Worm (Caenorhabditis elegans): ENCODE data around the gene eor-1.

The eor-1 gene

DNA sequence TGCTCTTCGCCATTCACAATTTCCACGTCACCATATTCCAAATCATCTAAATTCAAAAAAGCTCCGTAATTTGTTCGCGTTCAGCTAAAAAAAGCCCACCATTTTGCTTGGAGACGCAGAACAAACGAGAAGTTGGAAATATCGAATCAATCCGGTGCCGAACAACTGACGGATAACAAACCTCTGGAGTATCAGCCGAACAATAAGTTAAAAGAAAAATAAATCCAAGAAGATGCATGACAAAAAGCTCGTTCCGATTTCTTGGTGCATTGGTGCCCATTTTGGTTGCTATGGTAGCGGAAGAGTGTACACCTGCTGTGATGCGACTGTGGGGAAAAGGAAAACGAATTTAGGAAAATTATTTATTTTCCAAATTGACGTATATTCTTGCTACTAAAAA, 51.4 kb downstream of the eor-1 start, which contains the start of gene tctn-1:
tctn-1 (minus strand) TSS at position 280 of the 400 bp plus-strand sequence.
- TF ChIP-seq unc-62 (GFP tag; optimal IDR thresholded peaks at IDR 0.05), result no peak

DNA sequence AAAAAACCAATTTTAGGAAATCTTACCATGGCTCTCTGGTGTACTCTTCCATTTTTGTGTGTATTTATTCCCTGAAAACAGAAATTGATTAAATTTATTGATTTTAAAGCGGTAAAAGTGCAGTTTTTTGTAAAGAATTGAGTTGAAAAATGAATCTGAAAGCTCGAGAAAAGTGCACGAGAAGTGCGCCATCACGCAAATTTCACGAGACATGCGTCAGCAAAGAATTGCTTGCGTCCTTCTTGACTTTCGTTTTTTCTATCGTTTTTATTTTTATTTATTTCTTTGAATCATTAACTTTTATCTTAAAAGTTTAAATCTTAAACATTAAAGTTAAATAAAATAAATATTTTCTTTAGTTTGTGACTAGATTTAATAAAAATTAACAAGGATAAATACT, 53.6 kb downstream of the eor-1 start, which contains the start of gene timm-17B.1:
timm-17B.1 (minus strand) TSS at position 71 of the 400 bp plus-strand sequence.
- no peak for TF ChIP-seq unc-62 (GFP tag; optimal IDR thresholded peaks at IDR 0.05)

DNA sequence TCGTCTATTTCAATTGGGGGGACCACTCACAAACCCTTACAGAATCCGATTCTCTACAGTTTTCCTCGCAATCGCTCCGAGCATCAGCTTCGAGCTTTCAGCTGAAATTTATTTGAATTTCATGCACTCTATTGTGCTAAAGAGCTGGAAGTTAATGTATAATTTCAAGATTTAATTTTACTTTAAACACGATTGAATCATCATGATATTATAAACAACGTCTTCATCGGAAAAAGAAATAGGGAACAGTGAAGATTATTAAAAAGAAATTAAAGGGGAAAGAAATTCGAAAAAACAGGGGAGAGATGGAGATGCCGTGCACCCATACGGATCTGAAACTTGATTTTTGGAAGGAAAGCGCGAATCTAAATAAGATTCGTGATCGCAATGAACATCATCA, 54.8 kb downstream of the eor-1 start, which contains the start of gene hoe-1:
hoe-1 (minus strand) TSS at position 101 of the 400 bp plus-strand sequence.
- TF ChIP-seq unc-62 (GFP tag; optimal IDR thresholded peaks at IDR 0.05), result no peak

Data from whole organism, dauer.